Worm (Caenorhabditis elegans) whole organism, young adult: ENCODE results near the gene Y75B8A.31.

Experiments used
- B0019.2 ChIP-seq: fragments of 200-800 bp; sonication (Bioruptor generic); conservative IDR thresholded peaks from 2 replicates; pipeline ENCODE4 v1.3.6; 2022; ENCODE audit warnings: missing genetic modification reagents, missing genetic modification characterization, missing compliant biosample characterization
- C06A6.2 ChIP-seq: fragments of 200-800 bp; sonication (Bioruptor generic); conservative IDR thresholded peaks from 2 replicates; pipeline ENCODE4 v1.3.6; 2022; ENCODE audit warnings: missing genetic modification characterization, missing compliant biosample characterization
- F10E7.11 ChIP-seq: sonication (generic microtip); optimal IDR thresholded peaks from 2 replicates; lab custom pipeline; 2017; ENCODE audit warnings: mild to moderate bottlenecking, missing genetic modification characterization, moderate library complexity, missing compliant biosample characterization
- F22D6.2 ChIP-seq: sonication (generic microtip); optimal IDR thresholded peaks from 2 replicates; lab custom pipeline; 2016; ENCODE audit warnings: mild to moderate bottlenecking, missing genetic modification characterization, missing compliant biosample characterization
- F37B4.10 ChIP-seq: fragments of 200-800 bp; sonication (Bioruptor generic); IDR thresholded peaks from 2 replicates; pipeline ENCODE4 v1.3.6; 2022; ENCODE audit warnings: missing genetic modification characterization, missing compliant biosample characterization
- F57A8.1 ChIP-seq: fragments of 200-800 bp; sonication (Bioruptor generic); optimal IDR thresholded peaks from 2 replicates; lab custom pipeline; 2018; ENCODE audit warnings: mild to moderate bottlenecking, missing genetic modification characterization, moderate library complexity, missing compliant biosample characterization
- Y53G8AR.9 ChIP-seq: fragments of 200-800 bp; sonication (Bioruptor generic); conservative IDR thresholded peaks from 2 replicates; pipeline ENCODE4 v1.3.6; 2022; ENCODE audit warnings: missing genetic modification reagents, missing genetic modification characterization, missing compliant biosample characterization
- aptf-3 ChIP-seq: fragments of 200-800 bp; sonication (Bioruptor generic); IDR thresholded peaks from 2 replicates; pipeline ENCODE4 v1.3.6; 2022; ENCODE audit warnings: missing genetic modification characterization, missing compliant biosample characterization
- cebp-1 ChIP-seq, 2 experiments: fragments of 200-800 bp in 1 of 2; sonication (Bioruptor generic) in 1 of 2; sonication (generic microtip) in 1 of 2; IDR thresholded peaks in 1 of 2; optimal IDR thresholded peaks in 1 of 2; 2 replicates each; pipeline versions ENCODE4 v1.3.6 to Lab custom; 2017 to 2022; ENCODE audit warnings: missing compliant biosample characterization in 2 of 2, missing genetic modification characterization in 2 of 2, mild to moderate bottlenecking in 1 of 2, missing genetic modification reagents in 1 of 2, moderate library complexity in 1 of 2
- ceh-27 ChIP-seq: fragments of 200-800 bp; sonication (Bioruptor generic); optimal IDR thresholded peaks from 2 replicates; lab custom pipeline; 2018; ENCODE audit warnings: mild to moderate bottlenecking, missing genetic modification characterization, moderate library complexity, missing compliant biosample characterization
- ceh-40 ChIP-seq: fragments of 200-800 bp; sonication (Bioruptor generic); IDR thresholded peaks from 2 replicates; pipeline ENCODE4 v1.3.6; 2022; ENCODE audit warnings: missing genetic modification characterization, missing compliant biosample characterization
- die-1 ChIP-seq: sonication (generic microtip); optimal IDR thresholded peaks from 2 replicates; lab custom pipeline; 2016; ENCODE audit warnings: missing genotype, mild to moderate bottlenecking, missing genetic modification characterization, missing compliant biosample characterization
- dox-1 ChIP-seq: fragments of 200-800 bp; sonication (Bioruptor generic); IDR thresholded peaks from 2 replicates; pipeline ENCODE4 v1.3.6; 2022; ENCODE audit warnings: missing genetic modification reagents, missing genetic modification characterization, missing compliant biosample characterization
- dpl-1 ChIP-seq: fragments of 150-350 bp; optimal IDR thresholded peaks from 2 replicates; lab custom pipeline; 2014; ENCODE audit warnings: missing biosample characterization, missing genetic modification reagents, missing genetic modification characterization
- efl-1 ChIP-seq: fragments of 150-350 bp; optimal IDR thresholded peaks from 2 replicates; lab custom pipeline; 2014; ENCODE audit warnings: missing biosample characterization, missing genetic modification reagents, missing genetic modification characterization
- gei-17 ChIP-seq: fragments of 200-800 bp; sonication (Bioruptor generic); optimal IDR thresholded peaks from 2 replicates; lab custom pipeline; 2018; ENCODE audit warnings: mild to moderate bottlenecking, missing genetic modification characterization, missing compliant biosample characterization
- hrde-1 ChIP-seq: sonication (generic microtip); optimal IDR thresholded peaks from 2 replicates; lab custom pipeline; 2016; ENCODE audit warnings: missing genetic modification characterization, mild to moderate bottlenecking, missing compliant biosample characterization, moderate library complexity, missing genotype, missing genetic modification reagents, borderline replicate concordance
- hsf-1 ChIP-seq: fragments of 200-800 bp; sonication (Bioruptor generic); IDR thresholded peaks from 2 replicates; pipeline ENCODE4 v1.3.6; 2022; ENCODE audit warnings: missing genetic modification reagents, missing genetic modification characterization, missing compliant biosample characterization
- let-607 ChIP-seq, 2 experiments: fragments of 200-800 bp in 1 of 2; sonication (Bioruptor generic) in 1 of 2; sonication (generic microtip) in 1 of 2; optimal IDR thresholded peaks; 2 replicates each; lab custom pipeline; 2016 to 2018; ENCODE audit warnings: mild to moderate bottlenecking in 2 of 2, missing compliant biosample characterization in 2 of 2, missing genetic modification characterization in 2 of 2, moderate library complexity in 2 of 2, missing genotype in 1 of 2
- lin-35 ChIP-seq, 3 experiments: fragments of 150-350 bp in 2 of 3; sonication (generic microtip) in 1 of 3; optimal IDR thresholded peaks; 2 replicates each; lab custom pipeline; 2014 to 2018; ENCODE audit warnings: missing biosample characterization in 3 of 3, missing genetic modification characterization in 3 of 3, missing genetic modification reagents in 3 of 3
- lin-54 ChIP-seq: fragments of 200-800 bp; sonication (Bioruptor generic); optimal IDR thresholded peaks from 2 replicates; lab custom pipeline; 2018; ENCODE audit warnings: mild to moderate bottlenecking, missing genetic modification characterization, missing compliant biosample characterization
- lsl-1 ChIP-seq: fragments of 200-800 bp; sonication (Bioruptor generic); optimal IDR thresholded peaks from 2 replicates; lab custom pipeline; 2018; ENCODE audit warnings: mild to moderate bottlenecking, missing genetic modification characterization, moderate library complexity, missing compliant biosample characterization
- mcd-1 ChIP-seq: fragments of 200-800 bp; sonication (Bioruptor generic); IDR thresholded peaks from 2 replicates; pipeline ENCODE4 v1.3.6; 2022; ENCODE audit warnings: missing genetic modification reagents, missing genetic modification characterization, missing compliant biosample characterization
- nfya-2 ChIP-seq: fragments of 200-800 bp; sonication (Bioruptor generic); IDR thresholded peaks from 2 replicates; pipeline ENCODE4 v1.3.6; 2022; ENCODE audit warnings: missing genetic modification reagents, missing genetic modification characterization, missing compliant biosample characterization
- nhr-90 ChIP-seq: sonication (generic microtip); optimal IDR thresholded peaks from 2 replicates; lab custom pipeline; 2016; ENCODE audit warnings: missing genotype, mild to moderate bottlenecking, missing genetic modification characterization, missing compliant biosample characterization
- sea-2 ChIP-seq: fragments of 200-800 bp; sonication (Bioruptor generic); IDR thresholded peaks from 2 replicates; pipeline ENCODE4 v1.3.6; 2022; ENCODE audit warnings: missing genetic modification characterization, missing compliant biosample characterization
- snpc-1.3 ChIP-seq: sonication (generic microtip); optimal IDR thresholded peaks from 2 replicates; lab custom pipeline; 2017; ENCODE audit warnings: missing genetic modification characterization, mild to moderate bottlenecking, missing compliant biosample characterization, antibody characterized with exemption, moderate library complexity, missing genotype, missing genetic modification reagents; ENCODE audit not compliant: insufficient read depth
- unc-130 ChIP-seq: sonication (generic microtip); optimal IDR thresholded peaks from 2 replicates; lab custom pipeline; 2016; ENCODE audit warnings: missing genetic modification reagents, missing genetic modification characterization, missing compliant biosample characterization
- unc-62 ChIP-seq: fragments of 150-350 bp; optimal IDR thresholded peaks from 2 replicates; lab custom pipeline; 2014; ENCODE audit warnings: missing biosample characterization, missing genetic modification reagents, missing genetic modification characterization
- zfh-2 ChIP-seq: fragments of 200-800 bp; sonication (Bioruptor generic); conservative IDR thresholded peaks from 2 replicates; pipeline ENCODE4 v1.3.6; 2022; ENCODE audit warnings: missing genetic modification reagents, missing genetic modification characterization, missing compliant biosample characterization
- ztf-22 ChIP-seq: fragments of 200-800 bp; sonication (Bioruptor generic); optimal IDR thresholded peaks from 2 replicates; lab custom pipeline; 2018; ENCODE audit warnings: mild to moderate bottlenecking, missing genetic modification characterization, moderate library complexity, missing compliant biosample characterization

The Y75B8A.31 gene

DNA sequence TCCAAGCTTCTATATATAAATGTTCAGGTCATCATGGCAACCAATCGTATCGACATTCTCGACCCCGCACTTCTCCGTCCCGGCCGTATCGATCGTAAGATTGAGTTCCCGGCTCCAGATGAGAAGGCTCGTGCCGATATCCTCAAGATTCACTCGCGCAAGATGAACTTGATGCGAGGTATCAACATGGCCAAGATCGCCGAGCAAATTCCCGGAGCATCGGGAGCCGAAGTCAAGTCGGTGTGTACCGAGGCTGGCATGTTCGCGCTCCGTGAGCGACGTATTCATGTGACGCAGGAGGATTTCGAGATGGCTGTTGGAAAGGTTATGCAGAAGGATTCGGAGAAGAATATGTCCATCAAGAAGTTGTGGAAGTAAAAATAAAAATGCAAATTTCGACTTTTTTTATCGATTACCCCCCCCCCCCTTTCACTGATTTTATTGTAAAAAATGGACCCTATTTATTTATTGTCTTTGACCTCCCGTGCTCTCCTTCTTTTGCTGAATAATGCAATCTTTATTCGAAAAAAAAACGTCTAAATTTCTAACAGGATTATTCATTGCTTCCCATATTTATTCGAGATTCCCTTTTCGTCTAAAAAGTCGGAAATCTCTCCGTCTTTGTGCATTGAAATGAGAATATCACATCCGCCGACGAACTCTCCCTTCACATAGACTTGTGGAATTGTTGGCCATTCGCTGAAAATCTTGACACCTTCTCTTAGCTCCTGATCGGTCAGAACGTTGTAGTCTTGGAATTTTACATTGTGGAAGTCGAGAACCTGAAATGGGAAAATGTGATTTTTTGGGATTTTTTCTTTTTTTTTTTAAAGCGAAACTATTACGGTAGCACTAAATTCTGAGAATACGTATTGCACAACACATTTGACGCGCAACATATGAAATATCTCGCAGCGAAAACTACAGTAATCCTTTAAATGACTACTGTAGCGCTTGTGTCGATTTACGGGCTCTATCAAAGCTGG is 20.9 kb downstream of the Y75B8A.31 start (continued):
- peak; percentile 3 for TF ChIP-seq die-1
- TF ChIP-seq hsf-1 (GFP tag; lab: Robert Waterston, UW), result peak; percentile 65
- TF ChIP-seq nfya-2 (GFP tag; lab: Robert Waterston, UW), result no peak
- TF ChIP-seq ceh-27, result no peak
- TF ChIP-seq dpl-1 (GFP tag; lab: Kevin White, UChicago), result peak; percentile 1
- TF ChIP-seq Y53G8AR.9 (GFP tag; lab: Robert Waterston, UW), result peak; percentile 43; the same call in 1 of the 2 replicates
- TF ChIP-seq B0019.2 (GFP tag; lab: Robert Waterston, UW), result no peak

DNA sequence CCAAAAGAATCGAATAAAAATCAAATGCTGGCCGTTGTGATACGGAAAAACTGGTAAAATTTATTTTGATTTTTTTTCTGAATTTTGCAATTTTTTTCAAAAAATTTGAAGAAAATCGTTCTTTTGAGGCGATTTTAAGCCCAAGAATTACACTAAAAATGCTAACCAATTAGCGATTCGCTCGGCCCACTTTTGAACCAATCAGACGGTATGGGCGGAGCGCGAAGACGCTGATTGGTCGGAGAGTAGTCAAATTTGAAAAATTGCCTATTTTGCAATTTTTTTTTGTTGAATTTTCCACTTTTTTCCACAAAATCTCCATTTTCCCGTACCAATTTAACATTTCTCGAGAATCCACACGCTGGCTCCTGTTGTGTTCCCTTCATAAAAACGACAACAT is 21.9 kb downstream of the Y75B8A.31 start:
- TF ChIP-seq hrde-1 (tag; lab: Kevin White, UChicago) (no peak), F57A8.1 (GFP tag; lab: Kevin White, UChicago) (no peak), sea-2 (no peak), unc-62 (GFP tag; lab: Kevin White, UChicago) (no peak), snpc-1.3 (tag; lab: Kevin White, UChicago) (no peak), F37B4.10 (GFP tag; lab: Robert Waterston, UW) (no peak), ceh-40 (GFP tag; lab: Robert Waterston, UW) (no peak), C06A6.2 (GFP tag; lab: Robert Waterston, UW) (no peak), nhr-90 (tag; lab: Kevin White, UChicago) (no peak), dox-1 (GFP tag; lab: Robert Waterston, UW) (no peak), let-607 (tag; optimal IDR thresholded peaks at IDR 0.05; lab: Kevin White, UChicago) (no peak), F22D6.2 (no peak), unc-130 (GFP tag; lab: Kevin White, UChicago) (no peak), F10E7.11 (tag; lab: Kevin White, UChicago) (no peak)

DNA sequence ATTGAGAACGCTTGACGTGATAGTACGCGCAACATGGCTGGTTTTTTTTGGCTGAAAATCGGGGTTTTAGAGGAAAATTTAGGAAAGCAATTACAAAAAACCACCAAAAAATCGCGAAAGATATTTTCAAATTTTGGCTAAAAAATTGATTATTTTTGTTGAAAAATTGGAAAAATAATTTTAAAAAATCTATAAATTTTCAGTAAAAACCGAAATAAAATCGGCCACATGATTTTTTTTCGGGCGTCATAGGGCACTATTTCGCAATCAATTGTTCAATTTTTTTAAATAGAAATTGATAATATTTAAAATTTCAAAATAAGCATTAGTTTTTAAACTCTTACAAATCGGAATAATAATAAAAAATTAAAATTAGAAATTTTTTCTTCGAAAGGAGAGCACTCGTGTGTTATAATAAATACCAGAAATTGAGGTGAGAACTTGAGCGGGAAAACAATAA is 22.4 kb downstream of the Y75B8A.31 start, which contains the start of gene glrx-5:
TSS of gene glrx-5 (minus strand) at position 51 of the 460 bp plus-strand sequence.
- TF ChIP-seq aptf-3 (GFP tag; lab: Robert Waterston, UW) (no peak), ztf-22 (GFP tag; lab: Kevin White, UChicago) (no peak), gei-17 (no peak), cebp-1 (GFP tag; IDR thresholded peaks at IDR 0.05; lab: Robert Waterston, UW) (peak; percentile 72), cebp-1 (tag; optimal IDR thresholded peaks at IDR 0.05; lab: Kevin White, UChicago) (peak; percentile 94)

DNA sequence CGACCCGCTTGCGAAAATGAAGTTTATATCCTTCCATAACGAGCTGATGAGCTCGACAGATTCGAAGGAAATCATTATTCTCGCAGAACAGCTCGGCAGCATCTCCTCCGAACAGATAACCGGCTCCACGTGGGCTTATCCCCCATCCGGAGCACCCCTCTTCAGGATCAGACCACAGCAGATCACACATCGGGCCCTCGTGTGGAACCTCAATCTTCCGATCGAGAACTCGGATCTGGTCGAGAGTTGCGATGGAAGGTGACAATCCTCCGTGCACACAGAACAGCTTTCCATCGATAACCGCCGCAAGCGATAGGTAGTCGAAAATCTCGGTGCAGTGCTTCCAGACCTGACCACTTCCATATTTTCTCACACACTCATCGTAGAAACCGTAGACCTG is 24.2 kb downstream of the Y75B8A.31 start:
- TF ChIP-seq zfh-2 (GFP tag; lab: Robert Waterston, UW) (peak; percentile 62), F10E7.11 (tag; lab: Kevin White, UChicago) (no peak)

DNA sequence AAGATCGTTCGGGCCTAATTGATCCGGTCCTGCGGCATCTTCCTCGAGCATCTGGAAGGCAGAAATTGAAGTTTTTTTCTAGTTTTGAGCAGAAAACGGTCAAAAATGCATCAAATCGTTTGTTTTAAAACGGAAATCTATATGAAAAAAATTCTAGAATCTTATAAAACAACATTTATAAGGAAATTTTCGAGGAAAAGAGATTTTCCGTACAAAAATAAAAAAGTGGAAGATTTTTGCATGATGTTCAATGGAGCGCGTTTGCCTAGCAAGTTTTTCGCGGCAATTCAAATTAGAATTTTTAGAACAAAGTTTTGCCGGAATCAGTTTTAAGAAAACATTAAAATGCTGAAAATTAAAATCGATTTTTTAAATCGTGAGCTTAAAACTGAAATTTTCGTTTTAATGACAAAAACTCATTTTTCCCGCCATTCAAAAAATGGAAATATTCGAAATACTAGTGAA is 25.8 kb downstream of the Y75B8A.31 start, which contains the start of gene pph-4.2:
TSS of gene pph-4.2 (minus strand) at position 51 of the 465 bp plus-strand sequence.
- no peak for TF ChIP-seq dox-1 (GFP tag; lab: Robert Waterston, UW)
- peak in 1 of 3 experiments; percentile 81 for TF ChIP-seq lin-35 (GFP tag; optimal IDR thresholded peaks at IDR 0.05; lab: Kevin White, UChicago)
- peak; percentile 84 for TF ChIP-seq mcd-1 (GFP tag; lab: Robert Waterston, UW)
- no peak for TF ChIP-seq lsl-1
- TF ChIP-seq efl-1 (GFP tag; lab: Kevin White, UChicago), result peak; percentile 59
- TF ChIP-seq lin-54 (GFP tag; lab: Kevin White, UChicago), result peak; percentile 81
- TF ChIP-seq dpl-1 (GFP tag; lab: Kevin White, UChicago), result peak; percentile 41
